Worm (Caenorhabditis elegans) whole organism, early embryonic: ENCODE results near the gene dph-2.

ENCODE experiments used
- B0310.2 ChIP-seq: sonication (generic microtip); optimal IDR thresholded peaks from 2 replicates; lab custom pipeline; 2016; ENCODE audit warnings: mild to moderate bottlenecking, missing genetic modification characterization, missing compliant biosample characterization
- F13C5.2 ChIP-seq: sonication (generic microtip); optimal IDR thresholded peaks from 2 replicates; lab custom pipeline; 2017; ENCODE audit warnings: mild to moderate bottlenecking, missing genetic modification characterization, inconsistent platforms, missing compliant biosample characterization
- aly-1 ChIP-seq: sonication (generic microtip); optimal IDR thresholded peaks from 2 replicates; lab custom pipeline; 2016; ENCODE audit warnings: missing genetic modification characterization, missing compliant biosample characterization
- ama-1 ChIP-seq: fragments of 150-350 bp; optimal IDR thresholded peaks from 2 replicates; lab custom pipeline; 2014
- ceh-13 ChIP-seq: fragments of 200-800 bp; sonication (Bioruptor generic); optimal IDR thresholded peaks from 2 replicates; lab custom pipeline; 2018; ENCODE audit warnings: mild to moderate bottlenecking, missing genetic modification characterization, missing compliant biosample characterization
- ceh-36 ChIP-seq: sonication (generic microtip); optimal IDR thresholded peaks from 2 replicates; lab custom pipeline; 2016; ENCODE audit warnings: missing genetic modification characterization, inconsistent platforms, missing compliant biosample characterization
- ets-7 ChIP-seq: sonication (generic microtip); optimal IDR thresholded peaks from 2 replicates; lab custom pipeline; 2016; ENCODE audit warnings: missing genotype, missing genetic modification characterization, missing compliant biosample characterization
- flt-1 ChIP-seq: fragments of 200-800 bp; sonication (Bioruptor generic); IDR thresholded peaks from 2 replicates; pipeline ENCODE4 v1.3.6; 2022; ENCODE audit warnings: missing genetic modification characterization, missing compliant biosample characterization
- hmbx-1 ChIP-seq: sonication (generic microtip); optimal IDR thresholded peaks from 2 replicates; lab custom pipeline; 2016; ENCODE audit warnings: mild to moderate bottlenecking, missing genetic modification characterization, missing compliant biosample characterization
- hmg-4 ChIP-seq: fragments of 200-800 bp; sonication (Bioruptor generic); optimal IDR thresholded peaks from 2 replicates; lab custom pipeline; 2018; ENCODE audit warnings: mild to moderate bottlenecking, missing genetic modification characterization, missing compliant biosample characterization
- hnd-1 ChIP-seq: sonication (generic microtip); optimal IDR thresholded peaks from 2 replicates; lab custom pipeline; 2016; ENCODE audit warnings: missing genetic modification characterization, missing compliant biosample characterization
- pes-1 ChIP-seq: fragments of 200-800 bp; sonication (Bioruptor generic); IDR thresholded peaks from 2 replicates; pipeline ENCODE4 v1.3.6; 2022; ENCODE audit warnings: missing genetic modification reagents, missing genetic modification characterization, missing compliant biosample characterization
- scrt-1 ChIP-seq: fragments of 200-800 bp; sonication (Bioruptor generic); IDR thresholded peaks from 2 replicates; pipeline ENCODE4 v1.3.6; 2022; ENCODE audit warnings: missing genetic modification characterization, missing compliant biosample characterization
- sea-1 ChIP-seq: fragments of 200-800 bp; sonication (Bioruptor generic); conservative IDR thresholded peaks from 2 replicates; pipeline ENCODE4 v1.3.6; 2022; ENCODE audit warnings: missing genetic modification characterization, missing compliant biosample characterization
- tbx-11 ChIP-seq: fragments of 200-800 bp; sonication (Bioruptor generic); IDR thresholded peaks from 2 replicates; pipeline ENCODE4 v1.3.6; 2022; ENCODE audit warnings: missing genetic modification characterization, missing compliant biosample characterization
- tbx-37 ChIP-seq: fragments of 200-800 bp; sonication (Bioruptor generic); conservative IDR thresholded peaks from 2 replicates; pipeline ENCODE4 v1.3.6; 2022; ENCODE audit warnings: missing genetic modification reagents, missing genetic modification characterization, missing compliant biosample characterization
- tra-4 ChIP-seq: sonication (generic microtip); optimal IDR thresholded peaks from 2 replicates; lab custom pipeline; 2017; ENCODE audit warnings: missing genetic modification characterization, missing compliant biosample characterization

dph-2 gene

ce11 chrII:10696060-10696459 lies 18.0 kb downstream of the dph-2 start:
- TF ChIP-seq ceh-36 (tag; lab: Kevin White, UChicago) (no peak), tra-4 (tag; lab: Kevin White, UChicago) (no peak), hmg-4 (GFP tag; lab: Kevin White, UChicago) (no peak), tbx-11 (GFP tag; lab: Robert Waterston, UW) (no peak), sea-1 (no peak), pes-1 (GFP tag; lab: Robert Waterston, UW) (no peak), B0310.2 (tag; lab: Kevin White, UChicago) (no peak), F13C5.2 (no peak), aly-1 (tag; lab: Kevin White, UChicago) (no peak), hmbx-1 (tag; lab: Kevin White, UChicago) (no peak), ama-1 (lab: Kevin White, UChicago) (no peak), tbx-37 (no peak), flt-1 (GFP tag; lab: Robert Waterston, UW) (no peak), ceh-13 (GFP tag; lab: Kevin White, UChicago) (no peak), hnd-1 (tag; lab: Kevin White, UChicago) (no peak), scrt-1 (GFP tag; lab: Robert Waterston, UW) (no peak), ets-7 (tag; lab: Kevin White, UChicago) (no peak)

ce11 chrII:10694713-10695112 lies 19.4 kb downstream of the dph-2 start, which contains the start of gene lgc-57:
Gene lgc-57 (plus strand): TSS chrII:10695013.
- TF ChIP-seq scrt-1 (GFP tag; lab: Robert Waterston, UW), result no peak
- no peak for TF ChIP-seq ceh-13 (GFP tag; lab: Kevin White, UChicago)
- no peak for TF ChIP-seq aly-1 (tag; lab: Kevin White, UChicago)
- TF ChIP-seq ama-1 (lab: Kevin White, UChicago), result no peak
- no peak for TF ChIP-seq hmg-4 (GFP tag; lab: Kevin White, UChicago)
- no peak for TF ChIP-seq flt-1 (GFP tag; lab: Robert Waterston, UW)
- TF ChIP-seq ets-7 (tag; lab: Kevin White, UChicago), result no peak
- no peak for TF ChIP-seq ceh-36 (tag; lab: Kevin White, UChicago)
- no peak for TF ChIP-seq B0310.2 (tag; lab: Kevin White, UChicago)

DNA sequence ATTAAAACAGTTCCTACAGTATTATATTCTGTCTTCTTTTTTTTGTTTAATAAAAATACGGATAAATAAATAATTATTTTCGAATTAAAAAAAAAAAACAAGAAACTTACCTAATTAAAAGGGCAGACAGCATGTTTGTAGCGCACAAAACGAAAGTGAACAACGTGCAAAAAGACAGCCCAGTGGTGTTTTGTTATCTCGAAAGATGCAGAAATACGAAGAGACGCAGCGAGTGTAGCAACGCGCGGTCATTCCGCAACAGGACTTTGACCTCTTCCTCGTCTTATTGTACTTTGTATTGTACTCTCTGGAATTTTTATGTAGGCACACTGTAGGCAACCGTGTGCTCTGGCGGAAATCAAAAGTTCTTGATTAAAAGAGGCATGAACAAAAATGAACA lies 20.4 kb downstream of the dph-2 start, which contains the start of gene gbh-1:
Gene gbh-1, minus strand, starts transcription at position 149 of the 400 bp plus-strand sequence.
- no peak for TF ChIP-seq hmbx-1 (tag; lab: Kevin White, UChicago)
- no peak for TF ChIP-seq aly-1 (tag; lab: Kevin White, UChicago)
- TF ChIP-seq sea-1, result no peak
- TF ChIP-seq B0310.2 (tag; lab: Kevin White, UChicago), result no peak
- no peak for TF ChIP-seq flt-1 (GFP tag; lab: Robert Waterston, UW)
- TF ChIP-seq ets-7 (tag; lab: Kevin White, UChicago), result no peak
- no peak for TF ChIP-seq scrt-1 (GFP tag; lab: Robert Waterston, UW)
- TF ChIP-seq tbx-37, result no peak
- TF ChIP-seq ama-1 (lab: Kevin White, UChicago), result no peak
- TF ChIP-seq tra-4 (tag; lab: Kevin White, UChicago), result no peak
- TF ChIP-seq ceh-13 (GFP tag; lab: Kevin White, UChicago), result no peak
- no peak for TF ChIP-seq hmg-4 (GFP tag; lab: Kevin White, UChicago)
- no peak for TF ChIP-seq ceh-36 (tag; lab: Kevin White, UChicago)

ce11 chrII:10684954-10685353 lies 29.1 kb downstream of the dph-2 start:
- TF ChIP-seq hmg-4 (GFP tag; lab: Kevin White, UChicago) (no peak), hnd-1 (tag; lab: Kevin White, UChicago) (no peak), ceh-13 (GFP tag; lab: Kevin White, UChicago) (no peak), tbx-37 (no peak), scrt-1 (GFP tag; lab: Robert Waterston, UW) (no peak), ama-1 (lab: Kevin White, UChicago) (no peak), sea-1 (no peak), pes-1 (GFP tag; lab: Robert Waterston, UW) (no peak), flt-1 (GFP tag; lab: Robert Waterston, UW) (no peak), ceh-36 (tag; lab: Kevin White, UChicago) (no peak), tra-4 (tag; lab: Kevin White, UChicago) (no peak), F13C5.2 (no peak), aly-1 (tag; lab: Kevin White, UChicago) (no peak), hmbx-1 (tag; lab: Kevin White, UChicago) (no peak), ets-7 (tag; lab: Kevin White, UChicago) (no peak), B0310.2 (tag; lab: Kevin White, UChicago) (no peak)

DNA sequence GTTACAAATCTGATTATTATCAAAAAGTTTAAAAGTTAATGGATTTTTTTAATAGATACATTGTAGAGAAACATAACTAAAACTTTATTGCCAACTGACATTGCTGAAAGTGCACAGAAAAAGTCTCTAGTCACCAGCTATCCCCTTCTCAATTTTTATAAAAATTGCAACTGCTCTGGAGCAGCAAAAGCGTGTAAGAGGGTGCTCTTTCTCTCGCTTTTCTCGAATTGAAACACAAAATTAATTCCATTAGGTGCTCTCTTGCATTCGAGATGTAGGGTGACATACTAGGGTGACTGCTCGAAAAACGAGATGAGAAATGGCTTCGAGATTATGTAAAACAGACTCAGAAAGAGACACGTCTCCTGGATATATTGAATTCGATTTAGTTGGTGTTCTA lies 33.5 kb downstream of the dph-2 start:
- no peak for TF ChIP-seq scrt-1 (GFP tag; lab: Robert Waterston, UW)
- TF ChIP-seq F13C5.2, result no peak
- TF ChIP-seq hnd-1 (tag; lab: Kevin White, UChicago), result no peak
- no peak for TF ChIP-seq ets-7 (tag; lab: Kevin White, UChicago)
- TF ChIP-seq hmg-4 (GFP tag; lab: Kevin White, UChicago), result no peak
- TF ChIP-seq pes-1 (GFP tag; lab: Robert Waterston, UW), result no peak
- no peak for TF ChIP-seq ceh-36 (tag; lab: Kevin White, UChicago)
- TF ChIP-seq tbx-11 (GFP tag; lab: Robert Waterston, UW), result no peak
- no peak for TF ChIP-seq sea-1
- TF ChIP-seq hmbx-1 (tag; lab: Kevin White, UChicago), result no peak
- TF ChIP-seq B0310.2 (tag; lab: Kevin White, UChicago), result no peak
- no peak for TF ChIP-seq tbx-37
- no peak for TF ChIP-seq ceh-13 (GFP tag; lab: Kevin White, UChicago)
- TF ChIP-seq ama-1 (lab: Kevin White, UChicago), result no peak
- no peak for TF ChIP-seq flt-1 (GFP tag; lab: Robert Waterston, UW)
- TF ChIP-seq aly-1 (tag; lab: Kevin White, UChicago), result no peak
- TF ChIP-seq tra-4 (tag; lab: Kevin White, UChicago), result no peak

- TF ChIP-seq flt-1 (GFP tag; lab: Robert Waterston, UW), result no peak
- TF ChIP-seq hmbx-1 (tag; lab: Kevin White, UChicago), result no peak
- no peak for TF ChIP-seq B0310.2 (tag; lab: Kevin White, UChicago)
- no peak for TF ChIP-seq hmg-4 (GFP tag; lab: Kevin White, UChicago)
- no peak for TF ChIP-seq ets-7 (tag; lab: Kevin White, UChicago)
- TF ChIP-seq sea-1, result no peak
- TF ChIP-seq aly-1 (tag; lab: Kevin White, UChicago), result no peak
- TF ChIP-seq ama-1 (lab: Kevin White, UChicago), result no peak
- no peak for TF ChIP-seq scrt-1 (GFP tag; lab: Robert Waterston, UW)
- TF ChIP-seq ceh-36 (tag; lab: Kevin White, UChicago), result no peak
- no peak for TF ChIP-seq tra-4 (tag; lab: Kevin White, UChicago)
- no peak for TF ChIP-seq tbx-37
- no peak for TF ChIP-seq pes-1 (GFP tag; lab: Robert Waterston, UW)
- no peak for TF ChIP-seq F13C5.2
- no peak for TF ChIP-seq tbx-11 (GFP tag; lab: Robert Waterston, UW)
- TF ChIP-seq ceh-13 (GFP tag; lab: Kevin White, UChicago), result no peak
- no peak for TF ChIP-seq hnd-1 (tag; lab: Kevin White, UChicago)
These were observed 34.0 kb downstream of the dph-2 start for ce11 chrII:10680130-10680529.
